Fruit fly (Drosophila melanogaster): ENCODE data around the gene Neb-cGP.

The Neb-cGP gene

dm6 chrX:10484206-10485112 lies 23.9 kb downstream of the Neb-cGP start:
- TF ChIP-seq D1 (tag; optimal IDR thresholded peaks at IDR 0.05): no peak
- TF ChIP-seq CG17806 (tag; optimal IDR thresholded peaks at IDR 0.05): no peak
- TF ChIP-seq fd96Ca (GFP tag; IDR thresholded peaks at IDR 0.05): no peak
- no peak for TF ChIP-seq CG34367 (tag; optimal IDR thresholded peaks at IDR 0.05)
- no peak for TF ChIP-seq Pif1B (GFP tag; optimal IDR thresholded peaks at IDR 0.05)
- TF ChIP-seq EcR (GFP tag; optimal IDR thresholded peaks at IDR 0.05): no peak
- TF ChIP-seq Ets98B (GFP tag; IDR thresholded peaks at IDR 0.05): no peak
- TF ChIP-seq CG15710 (tag; optimal IDR thresholded peaks at IDR 0.05): no peak
- TF ChIP-seq CG14655 (GFP tag; optimal IDR thresholded peaks at IDR 0.05): no peak
- TF ChIP-seq CG13204 (GFP tag; optimal IDR thresholded peaks at IDR 0.05): no peak
- no peak for TF ChIP-seq CG8301 (tag; optimal IDR thresholded peaks at IDR 0.05)
- TF ChIP-seq CG4496 (GFP tag; IDR thresholded peaks at IDR 0.05): no peak
- TF ChIP-seq CG32121 (GFP tag; IDR thresholded peaks at IDR 0.05): no peak
- TF ChIP-seq CG12605 (GFP tag; IDR thresholded peaks at IDR 0.05): no peak
- no peak for TF ChIP-seq gl (tag; optimal IDR thresholded peaks at IDR 0.05)
- TF ChIP-seq CG10348 (GFP tag; IDR thresholded peaks at IDR 0.05): no peak
- TF ChIP-seq CG8159 (tag; optimal IDR thresholded peaks at IDR 0.05): no peak
- no peak for TF ChIP-seq Snoo (tag; optimal IDR thresholded peaks at IDR 0.05)
- TF ChIP-seq rn (GFP tag; IDR thresholded peaks at IDR 0.05): no peak
- TF ChIP-seq CG9948 (tag; optimal IDR thresholded peaks at IDR 0.05): no peak

DNA sequence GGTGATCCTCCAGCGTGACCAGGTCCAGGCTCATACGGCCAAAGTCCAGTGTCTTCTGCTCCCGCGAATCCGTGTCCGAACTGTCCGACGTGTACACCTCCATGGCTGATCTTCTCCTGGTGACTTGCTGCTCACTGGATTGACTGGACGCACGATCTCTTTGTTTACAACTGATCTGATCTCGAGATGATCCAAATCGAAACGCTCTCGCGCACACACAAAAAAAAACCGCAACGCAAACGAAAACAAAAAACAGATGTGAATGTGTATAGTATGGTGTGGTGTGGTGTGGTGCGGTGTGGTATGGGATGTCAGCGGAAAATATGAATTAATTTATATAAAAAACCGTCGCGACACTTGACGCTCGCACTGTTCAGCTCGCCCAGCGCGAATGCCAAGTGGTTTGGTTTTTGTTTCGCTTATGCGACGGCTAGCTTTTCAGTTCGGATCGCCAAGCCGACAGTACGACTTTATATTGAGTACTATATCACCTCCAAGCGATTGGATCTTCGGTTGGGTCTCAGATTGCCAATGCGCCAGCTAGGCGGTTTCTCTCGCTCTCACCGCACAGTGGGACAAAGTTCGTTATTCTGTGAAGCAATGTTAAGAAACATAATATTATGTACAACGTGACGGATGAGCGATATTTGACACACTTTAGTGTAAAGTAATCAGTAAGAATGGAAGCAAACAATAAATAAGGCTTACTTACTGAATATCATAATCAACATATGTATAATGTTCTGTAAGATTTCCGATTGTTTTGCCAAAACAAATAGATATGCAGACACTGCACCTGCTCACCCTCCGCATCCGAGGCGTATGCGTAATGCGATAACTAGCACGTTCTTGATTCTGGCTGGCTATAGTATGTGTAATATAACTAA lies 25.9 kb downstream of the Neb-cGP start:
- no peak for TF ChIP-seq rn (GFP tag; IDR thresholded peaks at IDR 0.05)
- TF ChIP-seq CG12605 (GFP tag; IDR thresholded peaks at IDR 0.05): peak; percentile 51; the same call in 1 of the 2 replicates
- TF ChIP-seq CG13204 (GFP tag; optimal IDR thresholded peaks at IDR 0.05): no peak
- peak; percentile 70 for TF ChIP-seq CG4496 (GFP tag; IDR thresholded peaks at IDR 0.05)
- peak; percentile 73 for TF ChIP-seq CG14655 (GFP tag; optimal IDR thresholded peaks at IDR 0.05)
- TF ChIP-seq CG15710 (tag; optimal IDR thresholded peaks at IDR 0.05): peak; percentile 70
- peak; percentile 76 for TF ChIP-seq Pif1A (GFP tag; optimal IDR thresholded peaks at IDR 0.05)
- peak; percentile 46 for TF ChIP-seq gl (tag; optimal IDR thresholded peaks at IDR 0.05)
- TF ChIP-seq CG8301 (tag; optimal IDR thresholded peaks at IDR 0.05): peak; percentile 66
- peak; percentile 77 for TF ChIP-seq CG8159 (tag; optimal IDR thresholded peaks at IDR 0.05)
- peak; percentile 31 for TF ChIP-seq Snoo (tag; optimal IDR thresholded peaks at IDR 0.05)
- TF ChIP-seq CG10348 (GFP tag; IDR thresholded peaks at IDR 0.05): no peak
- TF ChIP-seq Ets98B (GFP tag; IDR thresholded peaks at IDR 0.05): peak; percentile 46; the same call in 1 of the 2 replicates
- peak; percentile 62 for TF ChIP-seq CG17806 (tag; optimal IDR thresholded peaks at IDR 0.05)
- peak; percentile 66 for TF ChIP-seq CG34367 (tag; optimal IDR thresholded peaks at IDR 0.05)
- TF ChIP-seq EcR (GFP tag; optimal IDR thresholded peaks at IDR 0.05): peak; percentile 25
- peak; percentile 31 for TF ChIP-seq Pif1B (GFP tag; optimal IDR thresholded peaks at IDR 0.05)
- peak; percentile 25; the same call in 1 of the 2 replicates for TF ChIP-seq CG32121 (GFP tag; IDR thresholded peaks at IDR 0.05)
- no peak for TF ChIP-seq D1 (tag; optimal IDR thresholded peaks at IDR 0.05)
- peak; percentile 44; the same call in 1 of the 3 replicates for TF ChIP-seq fd96Ca (GFP tag; IDR thresholded peaks at IDR 0.05)
- TF ChIP-seq CG9948 (tag; optimal IDR thresholded peaks at IDR 0.05): peak; percentile 50

- TF ChIP-seq Snoo (tag; optimal IDR thresholded peaks at IDR 0.05) (no peak), CG13204 (GFP tag; optimal IDR thresholded peaks at IDR 0.05) (no peak), fd96Ca (GFP tag; IDR thresholded peaks at IDR 0.05) (no peak), CG12605 (GFP tag; IDR thresholded peaks at IDR 0.05) (no peak), Pif1B (GFP tag; optimal IDR thresholded peaks at IDR 0.05) (no peak), CG10348 (GFP tag; IDR thresholded peaks at IDR 0.05) (no peak), CG15710 (tag; optimal IDR thresholded peaks at IDR 0.05) (no peak), Ets98B (GFP tag; IDR thresholded peaks at IDR 0.05) (no peak), CG8159 (tag; optimal IDR thresholded peaks at IDR 0.05) (no peak), CG4496 (GFP tag; IDR thresholded peaks at IDR 0.05) (no peak; the same call in 2 of the 3 replicates), rn (GFP tag; IDR thresholded peaks at IDR 0.05) (no peak), CG14655 (GFP tag; optimal IDR thresholded peaks at IDR 0.05) (no peak), EcR (GFP tag; optimal IDR thresholded peaks at IDR 0.05) (no peak), CG8301 (tag; optimal IDR thresholded peaks at IDR 0.05) (no peak), CG34367 (tag; optimal IDR thresholded peaks at IDR 0.05) (no peak), CG17806 (tag; optimal IDR thresholded peaks at IDR 0.05) (no peak), gl (tag; optimal IDR thresholded peaks at IDR 0.05) (no peak), Pif1A (GFP tag; optimal IDR thresholded peaks at IDR 0.05) (no peak), CG9948 (tag; optimal IDR thresholded peaks at IDR 0.05) (no peak), CG32121 (GFP tag; IDR thresholded peaks at IDR 0.05) (no peak)
Measured at dm6 chrX:10487105-10487504, 26.6 kb downstream of the Neb-cGP start, which contains the start of gene CG32687. CG32687 (minus strand) TSS chrX:10487205.

- no peak for TF ChIP-seq Pif1A (GFP tag; optimal IDR thresholded peaks at IDR 0.05)
- TF ChIP-seq gl (tag; optimal IDR thresholded peaks at IDR 0.05): no peak
- 0 out of 2 replicates have a peak, but pooled peaks have one; percentile 17 for TF ChIP-seq CG32121 (GFP tag; IDR thresholded peaks at IDR 0.05)
- peak; percentile 44 for TF ChIP-seq CG8301 (tag; optimal IDR thresholded peaks at IDR 0.05)
- TF ChIP-seq CG4496 (GFP tag; IDR thresholded peaks at IDR 0.05): peak; percentile 29; the same call in 1 of the 3 replicates
- peak; percentile 55 for TF ChIP-seq CG14655 (GFP tag; optimal IDR thresholded peaks at IDR 0.05)
- peak; percentile 62; the same call in 2 of the 3 replicates for TF ChIP-seq fd96Ca (GFP tag; IDR thresholded peaks at IDR 0.05)
Measured at dm6 chrX:10487964-10488605, 27.5 kb downstream of the Neb-cGP start.

Measured in whole organism, pupa.